ENCODE assay signal across 1 fruit fly cellular context in genomic region chr3R:23028506-23028905, dm6.
A peak's percentile ranks its signal among the peaks of the same experiment; 100 is the strongest.
TF ChIP-seq lines count a peak whose summit lies in the region.

No protein-coding gene starts in this region.

TF ChIP-seq in whole organism, embryonic, 481 proteins besides CTCF, POLR2A, EP300 and RAD21 (continued from another document):
- TF ChIP-seq CG2129 (GFP tag; IDR thresholded peaks at IDR 0.05; lab: Robert Waterston, UW; ENCODE audit: partially characterized antibody) (no peak), CG7357 (GFP tag; IDR thresholded peaks at IDR 0.05; lab: Robert Waterston, UW) (peak; percentile 56; the same call in 1 of the 3 replicates), CG6791 (GFP tag; IDR thresholded peaks at IDR 0.05; lab: Robert Waterston, UW; ENCODE audit: partially characterized antibody) (no peak), mld (GFP tag; IDR thresholded peaks at IDR 0.05; lab: Robert Waterston, UW; ENCODE audit: partially characterized antibody) (no peak), CG15269 (tag; optimal IDR thresholded peaks at IDR 0.05; lab: Kevin White, UChicago) (peak; percentile 47), CG8478 (optimal IDR thresholded peaks at IDR 0.05; lab: Kevin White, UChicago) (no peak), chif (GFP tag; optimal IDR thresholded peaks at IDR 0.05; lab: Kevin White, UChicago) (peak; percentile 11 to 24), Atf3 (GFP tag; optimal IDR thresholded peaks at IDR 0.05; lab: Kevin White, UChicago) (peak; percentile 54), dati (GFP tag; IDR thresholded peaks at IDR 0.05; lab: Robert Waterston, UW) (no peak), CG6254 (GFP tag; optimal IDR thresholded peaks at IDR 0.05; lab: Kevin White, UChicago) (no peak), C15 (GFP tag; IDR thresholded peaks at IDR 0.05; lab: Robert Waterston, UW) (peak; percentile 63; the same call in 1 of the 3 replicates), Med (GFP tag; lab: Kevin White, UChicago) (peak; percentile 96), dm (GFP tag; optimal IDR thresholded peaks at IDR 0.05; lab: Kevin White, UChicago) (no peak), nerfin-2 (GFP tag; IDR thresholded peaks at IDR 0.05; lab: Robert Waterston, UW; ENCODE audit: partially characterized antibody) (no peak), CG7786 (GFP tag; optimal IDR thresholded peaks at IDR 0.05; lab: Kevin White, UChicago) (peak; percentile 53), lab (GFP tag; optimal IDR thresholded peaks at IDR 0.05; lab: Kevin White, UChicago) (peak; percentile 68), Poxn (GFP tag; IDR thresholded peaks at IDR 0.05; lab: Robert Waterston, UW) (peak; percentile 65), CG7372 (GFP tag; IDR thresholded peaks at IDR 0.05; lab: Robert Waterston, UW) (peak; percentile 71), CG8290 (GFP tag; optimal IDR thresholded peaks at IDR 0.05; lab: Kevin White, UChicago) (no peak), CG8290 (tag; optimal IDR thresholded peaks at IDR 0.05; lab: Kevin White, UChicago) (no peak), CG7928 (GFP tag; optimal IDR thresholded peaks at IDR 0.05; lab: Kevin White, UChicago) (peak; percentile 24), tio (GFP tag; optimal IDR thresholded peaks at IDR 0.05; lab: Kevin White, UChicago) (no peak), dmrt99B (tag; optimal IDR thresholded peaks at IDR 0.05; lab: Kevin White, UChicago) (peak; percentile 41), CG4424 (GFP tag; optimal IDR thresholded peaks at IDR 0.05; lab: Kevin White, UChicago) (peak; percentile 17), CG12744 (GFP tag; optimal IDR thresholded peaks at IDR 0.05; lab: Kevin White, UChicago) (peak; percentile 49), ab (GFP tag; optimal IDR thresholded peaks at IDR 0.05; lab: Kevin White, UChicago) (no peak), unpg (GFP tag; optimal IDR thresholded peaks at IDR 0.05; lab: Kevin White, UChicago) (peak; percentile 55), lilli (GFP tag; optimal IDR thresholded peaks at IDR 0.05; lab: Kevin White, UChicago) (peak; percentile 75), CG13424 (tag; optimal IDR thresholded peaks at IDR 0.05; lab: Kevin White, UChicago) (peak; percentile 30), vnd (GFP tag; IDR thresholded peaks at IDR 0.05; lab: Robert Waterston, UW; ENCODE audit: partially characterized antibody) (no peak), Dek (tag; optimal IDR thresholded peaks at IDR 0.05; lab: Kevin White, UChicago) (peak; percentile 37), Ada2b (GFP tag; IDR thresholded peaks at IDR 0.05; lab: Robert Waterston, UW) (peak; percentile 78), Eip74EF (GFP tag; optimal IDR thresholded peaks at IDR 0.05; lab: Kevin White, UChicago) (no peak)
